Worm (Caenorhabditis elegans): Measurements from ENCODE around the gene asp-6.

DNA sequence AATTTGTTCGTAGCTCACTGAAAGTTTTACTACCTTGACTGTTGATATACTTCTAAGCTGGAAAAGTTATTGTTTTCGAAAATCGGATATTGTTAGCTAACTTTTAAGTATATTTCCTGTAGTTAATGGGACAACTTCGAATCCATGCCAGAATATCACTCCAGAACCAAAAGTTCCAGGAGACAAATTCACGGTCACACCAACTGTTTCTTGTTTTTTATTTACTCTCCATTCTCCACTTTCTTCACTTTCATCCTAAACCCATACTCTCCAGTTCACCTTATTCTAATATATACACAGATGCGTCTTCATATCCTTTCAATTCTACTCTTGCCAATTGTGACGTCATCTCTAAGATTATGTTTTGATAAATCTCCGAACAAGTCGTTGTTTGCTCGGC is 9.7 kb downstream of the asp-6 start, which contains the start of gene C16D9.1:
- no peak for TF ChIP-seq pax-1 (tag; optimal IDR thresholded peaks at IDR 0.05)
- TF ChIP-seq K09A11.1 (tag; optimal IDR thresholded peaks at IDR 0.05; ENCODE audit: insufficient read depth): no peak
- TF ChIP-seq hlh-13 (GFP tag; optimal IDR thresholded peaks at IDR 0.05): no peak
- no peak for TF ChIP-seq nfya-1 (tag; optimal IDR thresholded peaks at IDR 0.05)
- TF ChIP-seq sox-4 (tag; optimal IDR thresholded peaks at IDR 0.05): no peak
- TF ChIP-seq unc-3 (GFP tag; conservative IDR thresholded peaks at IDR 0.05): no peak
- no peak for TF ChIP-seq unc-3 (tag; optimal IDR thresholded peaks at IDR 0.05)
- no peak for TF ChIP-seq pqm-1 (tag; optimal IDR thresholded peaks at IDR 0.05)
- TF ChIP-seq ref-2 (tag; optimal IDR thresholded peaks at IDR 0.05): no peak
- TF ChIP-seq dmd-4 (tag; optimal IDR thresholded peaks at IDR 0.05; ENCODE audit: borderline replicate concordance): no peak
- no peak for TF ChIP-seq lim-6 (tag; optimal IDR thresholded peaks at IDR 0.05)
- TF ChIP-seq C38D4.7 (GFP tag; optimal IDR thresholded peaks at IDR 0.05): no peak
- TF ChIP-seq pha-4 (tag; optimal IDR thresholded peaks at IDR 0.05): no peak
